Worm (Caenorhabditis elegans): Measurements from ENCODE around the gene C35A5.6.
A peak's percentile ranks its signal among the peaks of the same experiment; 100 is the strongest.

ce11 chrV:10466607-10467092, 42.3 kb upstream of the C35A5.6 start:
- TF ChIP-seq mxl-3 (GFP tag; optimal IDR thresholded peaks at IDR 0.05) (peak; percentile 92), lin-13 (GFP tag; optimal IDR thresholded peaks at IDR 0.05) (peak; percentile 90), nhr-77 (tag; optimal IDR thresholded peaks at IDR 0.05) (peak; percentile 89), ztf-11 (tag; optimal IDR thresholded peaks at IDR 0.05) (no peak), F44E2.7 (GFP tag; IDR thresholded peaks at IDR 0.05) (no peak), unc-62 (GFP tag; optimal IDR thresholded peaks at IDR 0.05 in 1 of 2) (peak in 1 of 2 experiments; percentile 99), unc-62 (tag; optimal IDR thresholded peaks at IDR 0.05) (no peak), nhr-76 (tag; optimal IDR thresholded peaks at IDR 0.05) (peak; percentile 26), R02D3.7 (tag; optimal IDR thresholded peaks at IDR 0.05) (no peak), mdt-29 (GFP tag; IDR thresholded peaks at IDR 0.05) (peak; percentile 77), zfp-2 (tag; optimal IDR thresholded peaks at IDR 0.05) (peak; percentile 2)
